Worm (Caenorhabditis elegans): ENCODE results near the gene kbp-3.

Gene kbp-3

DNA sequence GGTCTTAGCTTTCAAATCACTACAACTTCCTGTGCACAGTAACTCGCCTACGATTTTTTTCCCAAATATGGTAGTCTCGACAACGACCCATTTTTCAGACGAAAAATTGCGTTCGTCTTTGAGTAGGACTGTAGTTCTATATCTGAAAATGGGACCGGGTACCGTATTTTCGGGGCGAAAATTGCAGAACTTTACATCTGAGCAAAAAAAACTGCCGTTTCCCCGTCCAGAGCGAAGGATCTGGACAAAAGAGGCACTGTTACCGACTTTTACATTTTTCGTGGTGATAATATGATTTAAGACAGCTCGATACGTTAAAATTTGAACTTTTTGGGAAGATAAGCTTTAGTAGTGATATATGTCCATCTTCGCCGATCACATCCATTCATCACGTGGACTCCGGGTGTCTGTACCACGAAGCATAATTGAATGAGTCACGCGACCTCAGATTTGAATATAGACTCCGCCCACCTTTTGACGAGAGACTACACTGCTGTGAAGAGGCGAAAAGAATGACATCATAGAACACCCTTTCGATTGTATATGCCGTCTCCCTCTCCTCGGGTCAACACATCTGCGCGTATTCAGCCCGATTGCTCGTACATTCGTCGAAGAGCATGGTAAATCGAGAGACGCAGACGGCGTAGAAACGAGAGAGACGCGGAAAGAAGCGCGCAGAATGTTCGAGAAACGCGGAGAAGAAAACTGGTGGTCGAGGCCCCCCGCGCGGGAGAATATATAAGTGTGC, 15.0 kb upstream of the kbp-3 start (continued):
- TF ChIP-seq lir-3 (tag; optimal IDR thresholded peaks at IDR 0.05; ENCODE audit: poor library complexity) (no peak), sox-4 (tag; optimal IDR thresholded peaks at IDR 0.05) (no peak), jun-1 (tag; optimal IDR thresholded peaks at IDR 0.05) (peak; percentile 83), nhr-47 (tag; optimal IDR thresholded peaks at IDR 0.05) (peak; percentile 81), ztf-11 (tag; optimal IDR thresholded peaks at IDR 0.05) (peak in 1 of 2 experiments; percentile 96)

DNA sequence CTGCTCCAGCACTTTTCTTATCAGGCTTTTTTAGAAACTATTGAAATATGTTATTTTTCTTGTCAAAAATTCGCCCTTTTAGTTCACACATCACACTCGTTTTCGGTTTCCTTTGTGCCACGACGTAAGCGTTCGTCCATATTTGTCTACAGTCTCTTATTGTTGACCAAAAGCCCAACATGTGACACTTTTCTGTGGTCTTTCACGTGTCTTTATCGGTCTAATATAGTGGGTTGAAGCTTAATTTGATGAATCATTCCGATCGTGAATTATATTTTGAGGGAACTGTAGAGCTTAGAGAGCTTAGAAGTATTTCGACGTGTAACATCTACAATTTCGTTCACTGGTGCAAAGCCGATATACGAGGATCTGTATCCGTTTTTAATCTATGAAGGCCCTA, 14.4 kb upstream of the kbp-3 start:
- TF ChIP-seq unc-30 (tag; optimal IDR thresholded peaks at IDR 0.05): no peak
- TF ChIP-seq snpc-4 (tag; optimal IDR thresholded peaks at IDR 0.05): no peak
- no peak for TF ChIP-seq unc-62 (GFP tag; optimal IDR thresholded peaks at IDR 0.05)
- peak; percentile 4 for TF ChIP-seq blmp-1 (tag; optimal IDR thresholded peaks at IDR 0.05)
- no peak for TF ChIP-seq irx-1 (tag; optimal IDR thresholded peaks at IDR 0.05)
- no peak for TF ChIP-seq grh-1 (GFP tag; IDR thresholded peaks at IDR 0.05)
- TF ChIP-seq tlp-1 (tag; optimal IDR thresholded peaks at IDR 0.05): no peak
- TF ChIP-seq elt-2 (tag; optimal IDR thresholded peaks at IDR 0.05): peak; percentile 10
- no peak for TF ChIP-seq fkh-4 (tag; optimal IDR thresholded peaks at IDR 0.05; ENCODE audit: borderline replicate concordance)
- no peak for TF ChIP-seq efl-1 (optimal IDR thresholded peaks at IDR 0.05)
- peak in 1 of 2 experiments; percentile 76 for TF ChIP-seq efl-1 (GFP tag; optimal IDR thresholded peaks at IDR 0.05 in 1 of 2)
- TF ChIP-seq dsc-1 (tag; optimal IDR thresholded peaks at IDR 0.05): no peak
- TF ChIP-seq egl-13 (tag; optimal IDR thresholded peaks at IDR 0.05): no peak
- TF ChIP-seq ztf-4 (tag; optimal IDR thresholded peaks at IDR 0.05): no peak
- no peak for TF ChIP-seq pqm-1 (tag; optimal IDR thresholded peaks at IDR 0.05)
- TF ChIP-seq pag-3 (tag; optimal IDR thresholded peaks at IDR 0.05; ENCODE audit: borderline replicate concordance, insufficient read depth): no peak
- no peak for TF ChIP-seq snu-23 (GFP tag; optimal IDR thresholded peaks at IDR 0.05)
- TF ChIP-seq lin-39 (tag; optimal IDR thresholded peaks at IDR 0.05): no peak
- no peak for TF ChIP-seq ztf-11 (tag; optimal IDR thresholded peaks at IDR 0.05)
- no peak for TF ChIP-seq zip-4 (GFP tag; optimal IDR thresholded peaks at IDR 0.05)
- TF ChIP-seq unc-98 (GFP tag; IDR thresholded peaks at IDR 0.05): no peak
- TF ChIP-seq nhr-19 (GFP tag; conservative IDR thresholded peaks at IDR 0.05): no peak
- TF ChIP-seq F16B12.6 (tag; optimal IDR thresholded peaks at IDR 0.05): no peak
- no peak for TF ChIP-seq skn-1 (tag; optimal IDR thresholded peaks at IDR 0.05)
- TF ChIP-seq hlh-17 (GFP tag; optimal IDR thresholded peaks at IDR 0.05; ENCODE audit: borderline replicate concordance): no peak
- no peak for TF ChIP-seq nhr-71 (tag; optimal IDR thresholded peaks at IDR 0.05)
- TF ChIP-seq lin-35 (GFP tag; optimal IDR thresholded peaks at IDR 0.05): peak in 1 of 2 experiments; percentile 32
- TF ChIP-seq mdl-1 (tag; optimal IDR thresholded peaks at IDR 0.05): no peak

DNA sequence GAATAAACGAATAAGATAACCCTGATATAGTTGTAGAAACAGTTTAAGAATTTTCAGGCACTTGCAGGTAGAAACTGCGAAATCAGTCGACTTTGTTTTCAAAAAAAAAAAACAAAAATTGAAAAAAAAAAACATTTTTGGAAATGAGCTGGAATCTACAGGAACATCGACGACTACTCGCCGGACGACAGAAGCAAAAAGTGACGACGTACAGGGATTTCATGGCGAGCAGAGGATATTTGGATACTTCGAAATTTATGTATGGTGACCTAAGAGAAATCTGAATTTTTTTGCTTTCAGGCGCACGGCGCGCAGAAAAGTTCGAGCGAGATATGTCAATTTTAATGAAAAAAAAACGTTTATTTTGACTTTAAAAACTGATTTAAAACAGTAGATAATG, 11.2 kb upstream of the kbp-3 start:
- TF ChIP-seq nhr-11 (tag; optimal IDR thresholded peaks at IDR 0.05) (no peak), ceh-88 (GFP tag; IDR thresholded peaks at IDR 0.05) (no peak), aly-2 (tag; optimal IDR thresholded peaks at IDR 0.05) (no peak), rnt-1 (tag; optimal IDR thresholded peaks at IDR 0.05) (no peak), xbp-1 (tag; optimal IDR thresholded peaks at IDR 0.05) (no peak)

DNA sequence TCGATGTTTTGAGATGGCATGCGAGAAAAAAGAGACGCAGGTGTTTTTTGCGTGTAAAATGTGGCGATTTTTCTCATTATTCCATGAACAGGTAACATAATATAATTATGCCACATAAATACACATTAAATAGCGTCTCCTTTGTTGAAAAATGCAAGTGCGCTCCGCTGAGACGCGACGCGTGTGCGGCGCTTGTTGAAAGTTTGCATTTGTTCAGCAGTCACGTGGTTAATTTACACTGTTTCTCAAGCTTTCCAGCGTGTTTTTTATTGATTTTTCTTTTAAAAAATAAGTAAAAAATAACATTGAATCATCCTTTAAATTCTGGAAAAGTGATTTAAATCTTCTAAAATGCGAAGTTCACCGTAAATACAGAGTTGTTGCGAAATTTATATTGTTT, 9.7 kb upstream of the kbp-3 start:
- TF ChIP-seq nhr-237 (tag; optimal IDR thresholded peaks at IDR 0.05) (peak; percentile 59), unc-130 (tag; optimal IDR thresholded peaks at IDR 0.05) (peak; percentile 99), swsn-7 (tag; optimal IDR thresholded peaks at IDR 0.05) (peak; percentile 83), pax-3 (tag; optimal IDR thresholded peaks at IDR 0.05) (peak; percentile 55), lin-35 (GFP tag; optimal IDR thresholded peaks at IDR 0.05) (peak; percentile 89 to 91), nhr-71 (tag; optimal IDR thresholded peaks at IDR 0.05) (peak; percentile 94), ama-1 (optimal IDR thresholded peaks at IDR 0.05) (peak; percentile 34), lin-14 (GFP tag; optimal IDR thresholded peaks at IDR 0.05) (peak; percentile 94), snpc-4 (tag; optimal IDR thresholded peaks at IDR 0.05) (peak; percentile 84), irx-1 (tag; optimal IDR thresholded peaks at IDR 0.05) (peak; percentile 79), unc-98 (GFP tag; IDR thresholded peaks at IDR 0.05) (no peak), mep-1 (tag; optimal IDR thresholded peaks at IDR 0.05) (peak; percentile 97), dsc-1 (tag; optimal IDR thresholded peaks at IDR 0.05) (peak; percentile 84), efl-3 (GFP tag; optimal IDR thresholded peaks at IDR 0.05) (no peak), mdl-1 (tag; optimal IDR thresholded peaks at IDR 0.05) (peak; percentile 23 to 98), sptf-1 (tag; optimal IDR thresholded peaks at IDR 0.05) (no peak), C34B4.2 (tag; optimal IDR thresholded peaks at IDR 0.05) (no peak), nhr-77 (tag; optimal IDR thresholded peaks at IDR 0.05) (peak; percentile 88), isw-1 (GFP tag; IDR thresholded peaks at IDR 0.05) (peak; percentile 74)
